ENCODE assay signal across 5 fruit fly cellular contexts in genomic region chrX:17829083-17829997, dm6.
TF ChIP-seq lines count a peak whose summit lies in the region.

No protein-coding gene starts in this region.

- no peak for TF ChIP-seq CTCF in whole organism, embryonic (GFP tag; optimal IDR thresholded peaks at IDR 0.05; lab: Kevin White, UChicago)

TF ChIP-seq in whole organism, adult, 20 proteins besides CTCF, POLR2A, EP300 and RAD21:
- peak; percentile 49 for TF ChIP-seq CG14711 (tag; optimal IDR thresholded peaks at IDR 0.05; lab: Kevin White, UChicago)
- no peak for TF ChIP-seq CG7045 (GFP tag; optimal IDR thresholded peaks at IDR 0.05; lab: Kevin White, UChicago)
- peak; percentile 9 for TF ChIP-seq CG1620 (GFP tag; optimal IDR thresholded peaks at IDR 0.05; lab: Kevin White, UChicago)
- peak; percentile 43 for TF ChIP-seq pad (GFP tag; optimal IDR thresholded peaks at IDR 0.05; lab: Kevin White, UChicago)
- TF ChIP-seq CG12768 (GFP tag; optimal IDR thresholded peaks at IDR 0.05; lab: Kevin White, UChicago) = no peak
- TF ChIP-seq bab1 (GFP tag; optimal IDR thresholded peaks at IDR 0.05; lab: Kevin White, UChicago) = peak; percentile 89
- TF ChIP-seq tj (GFP tag; optimal IDR thresholded peaks at IDR 0.05; lab: Kevin White, UChicago) = no peak
- TF ChIP-seq CG7101 (tag; optimal IDR thresholded peaks at IDR 0.05; lab: Kevin White, UChicago) = peak; percentile 49
- TF ChIP-seq CG11617 (GFP tag; optimal IDR thresholded peaks at IDR 0.05; lab: Kevin White, UChicago) = peak; percentile 27

TF ChIP-seq in whole organism, embryonic, 481 proteins besides CTCF, POLR2A, EP300 and RAD21 (continues in another document):
- TF ChIP-seq CG6689 (GFP tag; IDR thresholded peaks at IDR 0.05; lab: Robert Waterston, UW) (peak; percentile 41), MTF-1 (GFP tag; optimal IDR thresholded peaks at IDR 0.05; lab: Kevin White, UChicago; ENCODE audit: borderline replicate concordance) (no peak), br (optimal IDR thresholded peaks at IDR 0.05; lab: Kevin White, UChicago) (no peak), CG10959 (GFP tag; IDR thresholded peaks at IDR 0.05; lab: Robert Waterston, UW) (peak; percentile 39; the same call in 1 of the 2 replicates), CG12155 (GFP tag; optimal IDR thresholded peaks at IDR 0.05; lab: Kevin White, UChicago) (no peak), CG3065 (GFP tag; optimal IDR thresholded peaks at IDR 0.05; lab: Kevin White, UChicago) (no peak), E2f1 (GFP tag; IDR thresholded peaks at IDR 0.05; lab: Robert Waterston, UW) (0 out of 2 replicates have a peak, but pooled peaks have one; percentile 17), BEAF-32 (GFP tag; optimal IDR thresholded peaks at IDR 0.05; lab: Kevin White, UChicago) (no peak), cwo (GFP tag; optimal IDR thresholded peaks at IDR 0.05; lab: Kevin White, UChicago) (no peak), onecut (GFP tag; IDR thresholded peaks at IDR 0.05; lab: Robert Waterston, UW) (peak; percentile 31; the same call in 1 of the 2 replicates), Nf-YC (tag; optimal IDR thresholded peaks at IDR 0.05; lab: Kevin White, UChicago) (no peak), H2.0 (GFP tag; IDR thresholded peaks at IDR 0.05; lab: Robert Waterston, UW) (0 out of 2 replicates have a peak, but pooled peaks have one; percentile 26), danr (GFP tag; IDR thresholded peaks at IDR 0.05; lab: Robert Waterston, UW) (no peak), CG30020 (tag; optimal IDR thresholded peaks at IDR 0.05; lab: Kevin White, UChicago) (peak; percentile 26), Oli (tag; optimal IDR thresholded peaks at IDR 0.05; lab: Kevin White, UChicago) (peak; percentile 84), CG17802 (tag; optimal IDR thresholded peaks at IDR 0.05; lab: Kevin White, UChicago) (no peak), CG18476 (GFP tag; optimal IDR thresholded peaks at IDR 0.05; lab: Kevin White, UChicago) (peak; percentile 24), CG8765 (GFP tag; IDR thresholded peaks at IDR 0.05; lab: Robert Waterston, UW) (no peak; the same call in 1 of the 2 replicates), twi (tag; optimal IDR thresholded peaks at IDR 0.05; lab: Kevin White, UChicago) (peak; percentile 69), tup (GFP tag; optimal IDR thresholded peaks at IDR 0.05; lab: Kevin White, UChicago) (no peak)

TF ChIP-seq in whole organism, prepupa, 60 proteins besides CTCF, POLR2A, EP300 and RAD21 (continues in another document):
- peak; percentile 58 for TF ChIP-seq CG6792 (GFP tag; optimal IDR thresholded peaks at IDR 0.05; lab: Kevin White, UChicago)
- TF ChIP-seq CG11294 (GFP tag; IDR thresholded peaks at IDR 0.05; lab: Robert Waterston, UW) = 0 out of 2 replicates have a peak, but pooled peaks have one; percentile 32
- TF ChIP-seq CG32006 (GFP tag; optimal IDR thresholded peaks at IDR 0.05; lab: Kevin White, UChicago) = peak; percentile 82
- peak; percentile 26 for TF ChIP-seq Smox (GFP tag; optimal IDR thresholded peaks at IDR 0.05; lab: Kevin White, UChicago)
- TF ChIP-seq Lpt (GFP tag; optimal IDR thresholded peaks at IDR 0.05; lab: Kevin White, UChicago) = peak; percentile 16
- TF ChIP-seq salr (GFP tag; optimal IDR thresholded peaks at IDR 0.05; lab: Kevin White, UChicago) = peak in 1 of 2 experiments; percentile 51
- TF ChIP-seq fd59A (GFP tag; optimal IDR thresholded peaks at IDR 0.05; lab: Kevin White, UChicago) = peak; percentile 45
- peak; percentile 52 for TF ChIP-seq Met (GFP tag; optimal IDR thresholded peaks at IDR 0.05; lab: Kevin White, UChicago)
- peak; percentile 46 for TF ChIP-seq Sox14 (GFP tag; optimal IDR thresholded peaks at IDR 0.05; lab: Kevin White, UChicago)
- TF ChIP-seq CG6163 (GFP tag; IDR thresholded peaks at IDR 0.05; lab: Robert Waterston, UW) = peak; percentile 15
- peak; percentile 30 for TF ChIP-seq acj6 (GFP tag; optimal IDR thresholded peaks at IDR 0.05; lab: Kevin White, UChicago)
- peak; percentile 81 for TF ChIP-seq CG6276 (GFP tag; optimal IDR thresholded peaks at IDR 0.05; lab: Kevin White, UChicago)
- TF ChIP-seq Gug (GFP tag; IDR thresholded peaks at IDR 0.05; lab: Robert Waterston, UW) = peak; percentile 43; the same call in 1 of the 2 replicates
- TF ChIP-seq cyc (GFP tag; optimal IDR thresholded peaks at IDR 0.05; lab: Kevin White, UChicago) = peak; percentile 10
- peak; percentile 64 for TF ChIP-seq svp (GFP tag; lab: Kevin White, UChicago)
- no peak for TF ChIP-seq fd85E (GFP tag; optimal IDR thresholded peaks at IDR 0.05; lab: Kevin White, UChicago)
- peak; percentile 49 for TF ChIP-seq CG10669 (GFP tag; optimal IDR thresholded peaks at IDR 0.05; lab: Kevin White, UChicago)
- TF ChIP-seq Sox102F (GFP tag; optimal IDR thresholded peaks at IDR 0.05; lab: Kevin White, UChicago) = peak; percentile 28
- peak; percentile 42 for TF ChIP-seq spab (GFP tag; optimal IDR thresholded peaks at IDR 0.05; lab: Kevin White, UChicago)
- peak; percentile 21 for TF ChIP-seq CG31627 (GFP tag; optimal IDR thresholded peaks at IDR 0.05; lab: Kevin White, UChicago)
- TF ChIP-seq achi (GFP tag; optimal IDR thresholded peaks at IDR 0.05; lab: Kevin White, UChicago) = peak; percentile 62

TF ChIP-seq in whole organism, pupa, 21 proteins besides CTCF, POLR2A, EP300 and RAD21:
- peak; percentile 65 for TF ChIP-seq CG4496 (GFP tag; IDR thresholded peaks at IDR 0.05; lab: Robert Waterston, UW)
- TF ChIP-seq CG12605 (GFP tag; IDR thresholded peaks at IDR 0.05; lab: Robert Waterston, UW) = 0 out of 2 replicates have a peak, but pooled peaks have one; percentile 8
- peak; percentile 29; the same call in 1 of the 2 replicates for TF ChIP-seq CG10348 (GFP tag; IDR thresholded peaks at IDR 0.05; lab: Robert Waterston, UW)
- TF ChIP-seq Snoo (tag; optimal IDR thresholded peaks at IDR 0.05; lab: Kevin White, UChicago) = peak; percentile 4
- no peak for TF ChIP-seq EcR (GFP tag; optimal IDR thresholded peaks at IDR 0.05; lab: Kevin White, UChicago)
- no peak for TF ChIP-seq gl (tag; optimal IDR thresholded peaks at IDR 0.05; lab: Kevin White, UChicago)
- TF ChIP-seq CG9948 (tag; optimal IDR thresholded peaks at IDR 0.05; lab: Kevin White, UChicago) = peak; percentile 65
- peak; percentile 63 for TF ChIP-seq CG15710 (tag; optimal IDR thresholded peaks at IDR 0.05; lab: Kevin White, UChicago)
- peak; percentile 70 for TF ChIP-seq D1 (tag; optimal IDR thresholded peaks at IDR 0.05; lab: Kevin White, UChicago)
- TF ChIP-seq CG8301 (tag; optimal IDR thresholded peaks at IDR 0.05; lab: Kevin White, UChicago) = peak; percentile 77
- no peak; the same call in 2 of the 3 replicates for TF ChIP-seq fd96Ca (GFP tag; IDR thresholded peaks at IDR 0.05; lab: Robert Waterston, UW)
- TF ChIP-seq rn (GFP tag; IDR thresholded peaks at IDR 0.05; lab: Robert Waterston, UW) = 0 out of 2 replicates have a peak, but pooled peaks have one; percentile 22
- no peak for TF ChIP-seq CG13204 (GFP tag; optimal IDR thresholded peaks at IDR 0.05; lab: Kevin White, UChicago)
- peak; percentile 57 for TF ChIP-seq CG34367 (tag; optimal IDR thresholded peaks at IDR 0.05; lab: Kevin White, UChicago)
- TF ChIP-seq Pif1A (GFP tag; optimal IDR thresholded peaks at IDR 0.05; lab: Kevin White, UChicago) = peak; percentile 34
- peak; percentile 5; the same call in 1 of the 2 replicates for TF ChIP-seq Ets98B (GFP tag; IDR thresholded peaks at IDR 0.05; lab: Robert Waterston, UW)
- TF ChIP-seq CG32121 (GFP tag; IDR thresholded peaks at IDR 0.05; lab: Robert Waterston, UW) = peak; percentile 48
- peak; percentile 53 for TF ChIP-seq CG14655 (GFP tag; optimal IDR thresholded peaks at IDR 0.05; lab: Kevin White, UChicago)
- TF ChIP-seq CG17806 (tag; optimal IDR thresholded peaks at IDR 0.05; lab: Kevin White, UChicago) = peak; percentile 61
- peak; percentile 78 for TF ChIP-seq CG8159 (tag; optimal IDR thresholded peaks at IDR 0.05; lab: Kevin White, UChicago)
- peak; percentile 19 for TF ChIP-seq Pif1B (GFP tag; optimal IDR thresholded peaks at IDR 0.05; lab: Kevin White, UChicago)
TF ChIP-seq in whole organism, pupa: peak in this region for 17.

TF ChIP-seq in whole organism, wandering third instar larva, 38 proteins besides CTCF, POLR2A, EP300 and RAD21 (continues in another document):
- TF ChIP-seq usp (GFP tag; optimal IDR thresholded peaks at IDR 0.05; lab: Kevin White, UChicago) = no peak
- no peak for TF ChIP-seq jim (GFP tag; optimal IDR thresholded peaks at IDR 0.05; lab: Kevin White, UChicago)
- no peak for TF ChIP-seq Hr83 (GFP tag; optimal IDR thresholded peaks at IDR 0.05; lab: Kevin White, UChicago; ENCODE audit: poor library complexity, severe bottlenecking)
- no peak for TF ChIP-seq CrebA (GFP tag; optimal IDR thresholded peaks at IDR 0.05; lab: Kevin White, UChicago; ENCODE audit: borderline replicate concordance)
- TF ChIP-seq N (GFP tag; optimal IDR thresholded peaks at IDR 0.05; lab: Kevin White, UChicago) = no peak
- TF ChIP-seq h (GFP tag; optimal IDR thresholded peaks at IDR 0.05; lab: Kevin White, UChicago) = peak; percentile 18
- no peak for TF ChIP-seq sv (GFP tag; optimal IDR thresholded peaks at IDR 0.05; lab: Kevin White, UChicago)
- TF ChIP-seq rgr (GFP tag; optimal IDR thresholded peaks at IDR 0.05; lab: Kevin White, UChicago) = peak; percentile 17
- TF ChIP-seq brk (GFP tag; optimal IDR thresholded peaks at IDR 0.05; lab: Kevin White, UChicago) = no peak
- peak; percentile 42 for TF ChIP-seq Sp1 (GFP tag; optimal IDR thresholded peaks at IDR 0.05; lab: Kevin White, UChicago)
- TF ChIP-seq lola (GFP tag; optimal IDR thresholded peaks at IDR 0.05; lab: Kevin White, UChicago) = no peak
- TF ChIP-seq CG9705 (GFP tag; optimal IDR thresholded peaks at IDR 0.05; lab: Kevin White, UChicago) = no peak
- TF ChIP-seq dl (GFP tag; optimal IDR thresholded peaks at IDR 0.05; lab: Kevin White, UChicago; ENCODE audit: insufficient read depth in 1 of 2, partially characterized antibody in 2 of 2) = no peak
- TF ChIP-seq foxo (GFP tag; optimal IDR thresholded peaks at IDR 0.05; lab: Kevin White, UChicago) = peak in 1 of 2 experiments; percentile 21
- TF ChIP-seq br (GFP tag; optimal IDR thresholded peaks at IDR 0.05; lab: Kevin White, UChicago) = no peak
- TF ChIP-seq sage (GFP tag; optimal IDR thresholded peaks at IDR 0.05; lab: Kevin White, UChicago) = no peak
- peak; percentile 47 for TF ChIP-seq HLH106 (tag; optimal IDR thresholded peaks at IDR 0.05; lab: Kevin White, UChicago)
- TF ChIP-seq pan (optimal IDR thresholded peaks at IDR 0.05; lab: Kevin White, UChicago) = no peak
- TF ChIP-seq OdsH (GFP tag; optimal IDR thresholded peaks at IDR 0.05; lab: Kevin White, UChicago) = peak; percentile 63
- TF ChIP-seq Dif (GFP tag; optimal IDR thresholded peaks at IDR 0.05; lab: Kevin White, UChicago; ENCODE audit: partially characterized antibody) = no peak
- no peak for TF ChIP-seq Myc (optimal IDR thresholded peaks at IDR 0.05; lab: Kevin White, UChicago)
- peak; percentile 9 for TF ChIP-seq dmrt93B (GFP tag; optimal IDR thresholded peaks at IDR 0.05; lab: Kevin White, UChicago)
- no peak for TF ChIP-seq Mio (GFP tag; optimal IDR thresholded peaks at IDR 0.05; lab: Kevin White, UChicago)
- no peak for TF ChIP-seq woc (GFP tag; optimal IDR thresholded peaks at IDR 0.05; lab: Kevin White, UChicago)
- no peak for TF ChIP-seq dsf (GFP tag; optimal IDR thresholded peaks at IDR 0.05; lab: Kevin White, UChicago; ENCODE audit: borderline replicate concordance)
- no peak for TF ChIP-seq Hr78 (GFP tag; optimal IDR thresholded peaks at IDR 0.05; lab: Kevin White, UChicago)
